Worm (Caenorhabditis elegans) whole organism, L2 larva: ENCODE data around the gene dpy-23.

Source experiments
- F13H6.1 ChIP-seq: sonication (generic microtip); optimal IDR thresholded peaks from 2 replicates; lab custom pipeline; 2016; ENCODE audit warnings: missing genetic modification characterization, missing compliant biosample characterization
- R02D3.7 ChIP-seq: fragments of 150-350 bp; optimal IDR thresholded peaks from 2 replicates; lab custom pipeline; 2014; ENCODE audit warnings: missing biosample characterization, missing genetic modification characterization
- Y55F3AM.14 ChIP-seq: fragments of 200-800 bp; sonication (Bioruptor generic); optimal IDR thresholded peaks from 2 replicates; lab custom pipeline; 2018; ENCODE audit warnings: mild to moderate bottlenecking, missing genetic modification characterization, missing compliant biosample characterization
- ZK546.5 ChIP-seq: sonication (generic microtip); optimal IDR thresholded peaks from 2 replicates; lab custom pipeline; 2017; ENCODE audit warnings: missing biosample characterization, missing genetic modification characterization
- alr-1 ChIP-seq: fragments of 150-350 bp; optimal IDR thresholded peaks from 2 replicates; lab custom pipeline; 2014; ENCODE audit warnings: missing biosample characterization, missing genetic modification characterization
- aly-2 ChIP-seq: fragments of 150-350 bp; optimal IDR thresholded peaks from 2 replicates; lab custom pipeline; 2014; ENCODE audit warnings: missing biosample characterization, missing genetic modification characterization
- ama-1 ChIP-seq: fragments of 150-350 bp; optimal IDR thresholded peaks from 2 replicates; lab custom pipeline; 2018; ENCODE audit warnings: inconsistent platforms
- blmp-1 ChIP-seq: sonication (generic microtip); optimal IDR thresholded peaks from 2 replicates; lab custom pipeline; 2017; ENCODE audit warnings: missing genetic modification characterization, mild to moderate bottlenecking, missing compliant biosample characterization, antibody characterized with exemption, moderate library complexity; ENCODE audit not compliant: insufficient read depth
- ceh-82 ChIP-seq: fragments of 150-350 bp; optimal IDR thresholded peaks from 2 replicates; lab custom pipeline; 2014; ENCODE audit warnings: missing biosample characterization, missing genetic modification characterization
- crh-2 ChIP-seq: sonication (generic microtip); optimal IDR thresholded peaks from 2 replicates; lab custom pipeline; 2017; ENCODE audit warnings: missing biosample characterization, missing genetic modification characterization
- elt-1 ChIP-seq: fragments of 150-350 bp; optimal IDR thresholded peaks from 2 replicates; lab custom pipeline; 2014; ENCODE audit warnings: missing biosample characterization, missing genetic modification characterization
- elt-3 ChIP-seq: sonication (generic microtip); optimal IDR thresholded peaks from 2 replicates; lab custom pipeline; 2017; ENCODE audit warnings: missing biosample characterization, missing genetic modification characterization
- gmeb-1 ChIP-seq: fragments of 150-350 bp; optimal IDR thresholded peaks from 2 replicates; lab custom pipeline; 2014; ENCODE audit warnings: missing biosample characterization, missing genetic modification characterization
- lin-13 ChIP-seq: fragments of 150-350 bp; optimal IDR thresholded peaks from 2 replicates; lab custom pipeline; 2014; ENCODE audit warnings: missing biosample characterization, missing genetic modification reagents, missing genetic modification characterization
- lin-39 ChIP-seq: fragments of 150-350 bp; optimal IDR thresholded peaks from 2 replicates; lab custom pipeline; 2014; ENCODE audit warnings: missing biosample characterization, missing genetic modification reagents, missing genetic modification characterization
- mbf-1 ChIP-seq: sonication (generic microtip); optimal IDR thresholded peaks from 2 replicates; lab custom pipeline; 2017; ENCODE audit warnings: missing biosample characterization, missing genetic modification characterization
- mdl-1 ChIP-seq, 2 experiments: fragments of 150-350 bp in 1 of 2; sonication (generic microtip) in 1 of 2; optimal IDR thresholded peaks; 2 replicates each; lab custom pipeline; 2017; ENCODE audit warnings: missing biosample characterization in 2 of 2, missing genetic modification characterization in 2 of 2
- nhr-10 ChIP-seq: sonication (generic microtip); optimal IDR thresholded peaks from 2 replicates; lab custom pipeline; 2017; ENCODE audit warnings: missing biosample characterization, missing genetic modification characterization
- nhr-12 ChIP-seq: fragments of 150-350 bp; optimal IDR thresholded peaks from 2 replicates; lab custom pipeline; 2014; ENCODE audit warnings: missing biosample characterization, missing genetic modification characterization
- nhr-21 ChIP-seq: fragments of 150-350 bp; optimal IDR thresholded peaks from 2 replicates; lab custom pipeline; 2014; ENCODE audit warnings: missing biosample characterization, missing genetic modification characterization
- nhr-23 ChIP-seq: fragments of 150-350 bp; optimal IDR thresholded peaks from 2 replicates; lab custom pipeline; 2014; ENCODE audit warnings: missing biosample characterization, missing genetic modification reagents, missing genetic modification characterization
- nhr-237 ChIP-seq: fragments of 150-350 bp; optimal IDR thresholded peaks from 2 replicates; lab custom pipeline; 2014; ENCODE audit warnings: missing biosample characterization, missing genetic modification characterization
- nhr-25 ChIP-seq: fragments of 150-350 bp; sonication (generic microtip); optimal IDR thresholded peaks from 3 replicates; lab custom pipeline; 2014; ENCODE audit warnings: missing biosample characterization, missing genetic modification characterization
- nhr-6 ChIP-seq: fragments of 150-350 bp; optimal IDR thresholded peaks from 2 replicates; lab custom pipeline; 2014; ENCODE audit warnings: missing biosample characterization, missing genetic modification characterization
- nhr-77 ChIP-seq: fragments of 150-350 bp; optimal IDR thresholded peaks from 2 replicates; lab custom pipeline; 2014; ENCODE audit warnings: missing biosample characterization, missing genetic modification characterization
- peb-1 ChIP-seq: fragments of 150-350 bp; optimal IDR thresholded peaks from 2 replicates; lab custom pipeline; 2014; ENCODE audit warnings: missing biosample characterization, missing genetic modification characterization
- sem-4 ChIP-seq: fragments of 150-350 bp; optimal IDR thresholded peaks from 2 replicates; lab custom pipeline; 2014; ENCODE audit warnings: missing biosample characterization, missing genetic modification reagents, missing genetic modification characterization
- sma-3 ChIP-seq: sonication (generic microtip); optimal IDR thresholded peaks from 2 replicates; lab custom pipeline; 2016; ENCODE audit warnings: missing genetic modification reagents, missing genetic modification characterization, missing compliant biosample characterization
- sma-9 ChIP-seq, 2 experiments: fragments of 150-350 bp in 1 of 2; sonication (generic microtip) in 1 of 2; optimal IDR thresholded peaks; 2 replicates each; lab custom pipeline; 2014 to 2016; ENCODE audit warnings: missing genetic modification characterization in 2 of 2, mild to moderate bottlenecking in 1 of 2, missing biosample characterization in 1 of 2, missing compliant biosample characterization in 1 of 2, missing genetic modification reagents in 1 of 2, moderate library complexity in 1 of 2
- unc-55 ChIP-seq: fragments of 150-350 bp; sonication (generic microtip); optimal IDR thresholded peaks from 3 replicates; lab custom pipeline; 2014; ENCODE audit warnings: missing biosample characterization, missing genetic modification reagents, missing genetic modification characterization
- zag-1 ChIP-seq: fragments of 150-350 bp; optimal IDR thresholded peaks from 2 replicates; lab custom pipeline; 2014; ENCODE audit warnings: missing biosample characterization, missing genetic modification characterization
- ztf-1 ChIP-seq: fragments of 200-800 bp; sonication (Bioruptor generic); conservative IDR thresholded peaks from 2 replicates; pipeline ENCODE4 v1.3.6; 2022; ENCODE audit warnings: missing genetic modification characterization, missing compliant biosample characterization
- ztf-4 ChIP-seq: fragments of 150-350 bp; optimal IDR thresholded peaks from 2 replicates; lab custom pipeline; 2014; ENCODE audit warnings: missing biosample characterization, missing genetic modification characterization

Gene dpy-23

DNA sequence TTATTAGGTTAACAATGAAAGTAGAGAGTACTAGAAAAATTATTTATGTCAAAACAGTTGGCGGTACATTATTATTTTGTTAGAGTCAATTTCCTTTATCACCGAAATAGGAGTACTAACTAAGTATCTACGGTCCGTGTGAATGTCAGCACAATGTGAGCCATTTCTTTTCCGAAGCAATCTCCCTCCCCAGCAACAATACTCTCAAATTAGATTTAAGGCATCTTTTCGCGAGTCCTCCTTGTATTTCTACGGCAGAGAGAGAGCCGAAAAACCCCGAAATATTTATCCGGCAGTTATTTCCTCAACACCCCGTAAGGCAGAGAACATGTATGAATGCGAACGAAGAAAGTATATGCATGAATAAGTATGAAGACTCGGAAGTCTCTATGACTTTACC is 26.1 kb downstream of the dpy-23 start:
- TF ChIP-seq sma-3 (GFP tag; lab: Kevin White, UChicago) (no peak), R02D3.7 (tag; lab: Kevin White, UChicago) (no peak), ztf-4 (tag; lab: Kevin White, UChicago) (no peak), alr-1 (tag; lab: Kevin White, UChicago) (no peak), ama-1 (lab: Kevin White, UChicago) (no peak), nhr-10 (tag; lab: Kevin White, UChicago) (no peak), ZK546.5 (tag; lab: Kevin White, UChicago) (no peak), sem-4 (tag; lab: Kevin White, UChicago) (no peak), blmp-1 (tag; lab: Kevin White, UChicago) (no peak), nhr-237 (tag; lab: Kevin White, UChicago) (no peak), gmeb-1 (tag; lab: Kevin White, UChicago) (no peak), lin-39 (tag; lab: Kevin White, UChicago) (no peak)
- TF ChIP-seq, all 48 proteins: peak for 0

DNA sequence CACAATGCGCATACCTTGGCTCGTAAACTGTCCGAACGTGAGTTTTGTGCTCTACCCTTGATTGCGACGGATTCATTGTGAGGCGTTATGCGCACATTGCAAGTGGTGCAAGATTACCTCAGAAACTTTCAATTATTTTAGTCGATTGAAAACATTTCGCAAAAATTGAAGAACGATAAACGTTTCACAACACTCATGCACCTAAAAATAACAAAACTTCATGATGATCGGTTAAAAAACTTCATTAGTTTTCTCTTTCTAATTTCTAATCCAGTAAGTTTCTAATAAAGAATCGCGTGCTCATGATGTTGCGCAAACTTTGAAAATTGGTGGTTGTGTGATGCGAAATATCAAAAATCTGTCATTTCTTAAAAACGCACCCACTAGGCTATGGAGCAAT is 29.6 kb downstream of the dpy-23 start, which contains the start of gene dop-1:
Gene dop-1, minus strand, starts transcription at position 101 of the 400 bp plus-strand sequence.
- TF ChIP-seq R02D3.7 (tag; lab: Kevin White, UChicago) = no peak
- TF ChIP-seq sem-4 (tag; lab: Kevin White, UChicago) = no peak
- TF ChIP-seq nhr-23 (tag; lab: Kevin White, UChicago) = no peak
- TF ChIP-seq F13H6.1 = no peak
- TF ChIP-seq nhr-77 (tag; lab: Kevin White, UChicago) = no peak
- TF ChIP-seq nhr-12 (tag; lab: Kevin White, UChicago) = no peak
- no peak for TF ChIP-seq ztf-1
- TF ChIP-seq unc-55 = no peak
- no peak for TF ChIP-seq aly-2
- no peak for TF ChIP-seq ZK546.5 (tag; lab: Kevin White, UChicago)
- no peak for TF ChIP-seq nhr-25
- no peak for TF ChIP-seq nhr-21 (tag; lab: Kevin White, UChicago)
- no peak for TF ChIP-seq elt-1 (tag; lab: Kevin White, UChicago)
- TF ChIP-seq mbf-1 (tag; lab: Kevin White, UChicago) = no peak
- TF ChIP-seq peb-1 = no peak
- TF ChIP-seq ztf-4 (tag; lab: Kevin White, UChicago) = no peak

DNA sequence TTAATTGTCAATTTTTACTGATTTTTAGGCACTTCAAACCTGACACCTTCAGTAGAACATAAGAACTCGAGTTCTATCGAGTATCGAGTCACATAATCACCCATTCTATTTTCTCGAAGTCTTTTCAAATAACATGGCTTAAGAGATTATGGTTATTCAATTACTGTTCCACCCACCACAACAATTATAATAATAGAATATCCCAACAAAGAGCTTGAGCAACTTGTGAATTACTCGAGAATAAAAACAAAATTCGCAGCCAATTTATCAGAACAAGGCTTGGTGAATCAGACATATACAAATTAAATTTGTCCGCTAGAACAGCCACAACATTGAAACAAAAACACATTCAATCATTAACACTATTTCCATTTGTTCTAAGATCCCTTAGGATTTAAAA is 35.1 kb downstream of the dpy-23 start:
- TF ChIP-seq ZK546.5 (tag; lab: Kevin White, UChicago) = no peak
- no peak for TF ChIP-seq nhr-237 (tag; lab: Kevin White, UChicago)
- no peak for TF ChIP-seq elt-3 (tag; lab: Kevin White, UChicago)
- TF ChIP-seq peb-1 = no peak
- TF ChIP-seq mbf-1 (tag; lab: Kevin White, UChicago) = no peak
- TF ChIP-seq sma-3 (GFP tag; lab: Kevin White, UChicago) = no peak
- TF ChIP-seq R02D3.7 (tag; lab: Kevin White, UChicago) = no peak
- no peak for TF ChIP-seq crh-2 (tag; lab: Kevin White, UChicago)
- TF ChIP-seq F13H6.1 = no peak
- TF ChIP-seq mdl-1 (tag; optimal IDR thresholded peaks at IDR 0.05; lab: Kevin White, UChicago) = no peak
- TF ChIP-seq lin-13 (GFP tag; lab: Kevin White, UChicago) = no peak
- no peak for TF ChIP-seq nhr-12 (tag; lab: Kevin White, UChicago)

DNA sequence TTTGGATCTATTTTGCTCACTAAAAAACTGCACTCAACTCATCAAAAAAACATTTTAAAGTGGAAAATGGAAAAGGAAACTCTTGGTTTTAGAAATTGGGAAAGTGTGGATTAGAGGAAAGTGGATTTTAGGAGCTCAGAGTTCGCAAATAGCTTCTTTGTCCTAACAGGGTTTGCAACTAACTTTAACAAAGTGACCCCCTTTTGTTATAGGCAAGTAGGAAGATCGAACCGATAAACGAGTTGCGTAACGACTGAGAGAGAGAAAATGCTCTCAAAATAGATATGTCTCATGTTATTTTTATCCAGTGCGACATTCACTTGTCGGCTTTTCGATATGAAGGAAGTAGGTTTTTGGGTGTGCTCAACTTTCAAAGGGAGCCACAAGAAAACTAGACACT is 37.3 kb downstream of the dpy-23 start:
- no peak for TF ChIP-seq nhr-6
- no peak for TF ChIP-seq elt-3 (tag; lab: Kevin White, UChicago)

DNA sequence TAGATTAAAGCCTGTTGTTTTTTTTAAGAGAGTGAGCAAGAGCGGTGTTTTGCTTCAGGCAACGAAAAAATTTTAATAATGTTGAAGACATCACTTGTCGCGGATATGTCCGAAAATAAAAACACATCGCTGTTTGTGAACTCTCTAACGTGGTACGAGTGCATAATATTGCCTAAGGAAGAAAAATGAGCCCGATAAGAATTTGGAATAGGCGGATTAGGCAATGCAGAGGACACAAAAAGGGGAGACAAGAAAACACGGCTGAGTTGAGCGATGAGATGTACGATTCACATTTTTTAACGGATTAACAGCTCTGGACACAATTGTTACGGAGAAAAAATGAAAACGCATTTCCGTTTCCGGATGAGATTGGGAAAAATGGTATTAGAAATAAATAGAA is 38.2 kb downstream of the dpy-23 start:
- TF ChIP-seq ceh-82 (tag; lab: Kevin White, UChicago) (no peak), Y55F3AM.14 (GFP tag; lab: Kevin White, UChicago) (no peak), nhr-237 (tag; lab: Kevin White, UChicago) (no peak), mdl-1 (tag; optimal IDR thresholded peaks at IDR 0.05; lab: Kevin White, UChicago) (no peak), blmp-1 (tag; lab: Kevin White, UChicago) (no peak)

DNA sequence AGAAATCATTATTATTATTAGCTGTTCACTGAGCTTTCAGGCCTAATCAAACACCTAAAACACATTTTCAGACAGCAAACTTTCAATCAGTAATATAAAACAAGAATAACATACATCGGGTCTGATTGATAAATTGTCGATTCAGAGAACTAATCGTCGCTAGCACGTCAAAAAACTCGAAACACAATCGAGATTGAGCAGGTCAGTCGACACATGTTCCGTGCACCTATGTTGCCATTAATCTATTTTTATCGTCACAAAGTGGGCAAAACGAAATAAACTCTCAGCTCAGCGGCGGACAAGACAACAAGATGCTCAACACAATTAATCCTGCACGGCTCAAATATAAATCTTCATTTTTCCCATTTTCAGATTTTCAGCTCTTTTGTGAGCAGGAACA is 40.2 kb downstream of the dpy-23 start:
- TF ChIP-seq sma-9 (GFP tag; optimal IDR thresholded peaks at IDR 0.05; lab: Kevin White, UChicago) (no peak), sma-9 (tag; optimal IDR thresholded peaks at IDR 0.05; lab: Kevin White, UChicago) (no peak), blmp-1 (tag; lab: Kevin White, UChicago) (no peak), zag-1 (no peak)
